Fruit fly (Drosophila melanogaster) whole organism, wandering third instar larva: ENCODE results near the gene gdl.
A peak's percentile ranks its signal among the peaks of the same experiment; 100 is the strongest.

Experiments used
- CG9705 ChIP-seq: fragments of 200-800 bp; sonication (Bioruptor generic); optimal IDR thresholded peaks from 2 replicates; lab custom pipeline; 2018; ENCODE audit warnings: missing biosample characterization, mild to moderate bottlenecking, missing genetic modification characterization
- CrebA ChIP-seq: fragments of 200-800 bp; sonication (Bioruptor generic); optimal IDR thresholded peaks from 2 replicates; lab custom pipeline; 2016; ENCODE audit warnings: missing biosample characterization, mild to moderate bottlenecking, missing genetic modification characterization, borderline replicate concordance
- Dfd ChIP-seq: fragments of >200 bp; optimal IDR thresholded peaks from 2 replicates; lab custom pipeline; 2017; ENCODE audit warnings: missing biosample characterization, missing genetic modification characterization
- Hr78 ChIP-seq: fragments of >200 bp; optimal IDR thresholded peaks from 2 replicates; lab custom pipeline; 2017; ENCODE audit warnings: missing biosample characterization, missing genetic modification characterization
- OdsH ChIP-seq: fragments of 200-800 bp; sonication (Bioruptor generic); optimal IDR thresholded peaks from 2 replicates; lab custom pipeline; 2016; ENCODE audit warnings: missing biosample characterization, mild to moderate bottlenecking, missing genetic modification characterization
- foxo ChIP-seq, 2 experiments: fragments of 200-800 bp; sonication (Bioruptor generic); optimal IDR thresholded peaks; 2 replicates in 1 of 2; 3 replicates in 1 of 2; lab custom pipeline; 2016 to 2017; ENCODE audit warnings: missing biosample characterization in 2 of 2, missing genetic modification characterization in 2 of 2
- h ChIP-seq: fragments of 200-800 bp; sonication (Bioruptor generic); optimal IDR thresholded peaks from 3 replicates; lab custom pipeline; 2016; ENCODE audit warnings: missing biosample characterization, mild to moderate bottlenecking, missing genetic modification characterization
- jim ChIP-seq: fragments of 175-275, 200-325 bp; sonication (Bioruptor generic); optimal IDR thresholded peaks from 2 replicates; lab custom pipeline; 2016; ENCODE audit warnings: missing biosample characterization, mild to moderate bottlenecking, missing genetic modification characterization
- psq ChIP-seq: fragments of 200-800 bp; sonication (Bioruptor generic); optimal IDR thresholded peaks from 3 replicates; lab custom pipeline; 2017; ENCODE audit warnings: missing biosample characterization, mild to moderate bottlenecking, missing genetic modification characterization, moderate library complexity
- sage ChIP-seq: fragments of 200-800 bp; sonication (Bioruptor generic); optimal IDR thresholded peaks from 2 replicates; lab custom pipeline; 2016; ENCODE audit warnings: missing biosample characterization, mild to moderate bottlenecking, missing genetic modification characterization
- tai ChIP-seq: sonication (Bioruptor generic); optimal IDR thresholded peaks from 2 replicates; lab custom pipeline; 2016; ENCODE audit warnings: missing biosample characterization, missing genetic modification characterization
- woc ChIP-seq: sonication (Bioruptor generic); optimal IDR thresholded peaks from 2 replicates; lab custom pipeline; 2016; ENCODE audit warnings: missing biosample characterization, mild to moderate bottlenecking, missing genetic modification characterization

DNA sequence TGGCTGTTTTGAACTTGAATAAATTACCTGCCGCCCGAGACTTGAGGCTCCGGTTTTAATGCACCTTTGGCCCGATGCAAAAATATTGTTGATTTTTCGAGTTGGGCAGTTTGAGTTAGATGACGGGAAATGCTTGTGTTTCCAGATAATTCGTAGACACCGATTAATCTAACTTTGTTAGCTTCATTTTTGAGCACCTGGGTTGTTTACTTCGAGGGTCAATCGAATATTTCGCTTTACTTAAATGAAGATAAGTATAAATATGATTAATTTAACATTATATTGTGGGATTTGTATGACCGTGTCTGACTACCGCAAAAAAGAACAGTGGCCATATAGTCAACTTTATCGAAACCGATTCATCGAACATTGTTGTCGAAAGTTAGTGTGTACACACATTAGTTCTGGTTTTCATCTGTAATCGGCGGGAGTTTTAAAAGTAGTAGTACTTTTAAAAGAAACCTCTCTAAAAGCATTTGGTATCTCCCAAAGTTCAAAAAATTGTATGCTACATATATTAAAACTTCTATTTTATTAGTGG is 14.6 kb downstream of the gdl start, which contains the start of gene CG7945:
- TF ChIP-seq sage (GFP tag; lab: Kevin White, UChicago) = peak; percentile 48
- TF ChIP-seq Hr78 (GFP tag; lab: Kevin White, UChicago) = no peak
- no peak for TF ChIP-seq tai
- no peak for TF ChIP-seq psq
- TF ChIP-seq Dfd (GFP tag; lab: Kevin White, UChicago) = no peak
- TF ChIP-seq foxo (GFP tag; optimal IDR thresholded peaks at IDR 0.05; lab: Kevin White, UChicago) = no peak
- TF ChIP-seq OdsH (GFP tag; lab: Kevin White, UChicago) = no peak
- TF ChIP-seq h = no peak
- no peak for TF ChIP-seq CG9705 (GFP tag; lab: Kevin White, UChicago)
- no peak for TF ChIP-seq woc (GFP tag; lab: Kevin White, UChicago)
- TF ChIP-seq CrebA (GFP tag; lab: Kevin White, UChicago) = no peak
- TF ChIP-seq jim (GFP tag; lab: Kevin White, UChicago) = no peak
